Fruit fly (Drosophila melanogaster) whole organism, wandering third instar larva: ENCODE results near the gene Graf.

Source experiments
- Abd-B ChIP-seq: fragments of >200 bp; optimal IDR thresholded peaks from 2 replicates; lab custom pipeline; 2017; ENCODE audit warnings: missing biosample characterization, missing genetic modification characterization
- HLH106 ChIP-seq: fragments of 200-800 bp; optimal IDR thresholded peaks from 3 replicates; lab custom pipeline; 2019; ENCODE audit warnings: missing biosample characterization, mild to moderate bottlenecking, missing genetic modification characterization, moderate library complexity
- Hr83 ChIP-seq: fragments of 200-300 bp; sonication (Bioruptor generic); optimal IDR thresholded peaks from 2 replicates; lab custom pipeline; 2016; ENCODE audit warnings: missing biosample characterization, mild to moderate bottlenecking, missing genetic modification characterization, moderate library complexity; ENCODE audit not compliant: poor library complexity, severe bottlenecking
- Mio ChIP-seq: sonication (Bioruptor generic); optimal IDR thresholded peaks from 2 replicates; lab custom pipeline; 2016; ENCODE audit warnings: missing biosample characterization, missing genetic modification characterization
- Myc ChIP-seq: fragments of >200 bp; optimal IDR thresholded peaks from 2 replicates; lab custom pipeline; 2017
- brk ChIP-seq: fragments of 200-800 bp; sonication (Bioruptor generic); optimal IDR thresholded peaks from 2 replicates; lab custom pipeline; 2016; ENCODE audit warnings: missing biosample characterization, mild to moderate bottlenecking, missing genetic modification characterization
- foxo ChIP-seq, 2 experiments: fragments of 200-800 bp; sonication (Bioruptor generic); optimal IDR thresholded peaks; 2 replicates in 1 of 2; 3 replicates in 1 of 2; lab custom pipeline; 2016 to 2017; ENCODE audit warnings: missing biosample characterization in 2 of 2, missing genetic modification characterization in 2 of 2
- h ChIP-seq: fragments of 200-800 bp; sonication (Bioruptor generic); optimal IDR thresholded peaks from 3 replicates; lab custom pipeline; 2016; ENCODE audit warnings: missing biosample characterization, mild to moderate bottlenecking, missing genetic modification characterization
- psq ChIP-seq: fragments of 200-800 bp; sonication (Bioruptor generic); optimal IDR thresholded peaks from 3 replicates; lab custom pipeline; 2017; ENCODE audit warnings: missing biosample characterization, mild to moderate bottlenecking, missing genetic modification characterization, moderate library complexity
- rgr ChIP-seq: fragments of 200-800 bp; sonication (Bioruptor generic); optimal IDR thresholded peaks from 3 replicates; lab custom pipeline; 2016; ENCODE audit warnings: missing biosample characterization, mild to moderate bottlenecking, missing genetic modification characterization

DNA sequence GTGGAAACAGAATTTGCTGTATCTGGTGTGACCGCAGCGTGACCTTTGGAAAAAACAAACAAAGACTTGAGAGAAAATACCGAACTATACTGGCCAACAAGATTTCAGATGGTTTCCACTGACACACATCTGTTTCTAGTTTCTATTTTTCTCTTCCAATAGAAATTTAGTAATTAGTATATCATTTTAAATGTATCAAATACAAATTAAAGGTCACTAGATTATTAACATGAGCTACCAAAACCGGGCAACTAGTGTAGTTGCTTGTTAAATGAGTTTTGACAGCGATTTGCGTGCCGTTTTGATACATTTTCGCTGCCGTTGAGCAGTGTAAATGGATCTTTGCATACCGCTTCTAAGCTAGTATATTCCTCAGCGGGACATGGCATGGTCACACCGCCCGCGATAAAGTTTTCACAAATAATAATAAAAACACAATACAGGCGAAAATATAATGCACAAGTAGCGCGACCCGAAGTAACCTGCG is 56.8 kb downstream of the Graf start, which contains the start of the genes Pis and Hap40:
- no peak for TF ChIP-seq brk
- TF ChIP-seq rgr = peak; percentile 63
- TF ChIP-seq h (GFP tag; lab: Kevin White, UChicago) = peak; percentile 67
- TF ChIP-seq Abd-B (GFP tag; lab: Kevin White, UChicago) = no peak
- peak in 1 of 2 experiments; percentile 74 for TF ChIP-seq foxo (GFP tag; optimal IDR thresholded peaks at IDR 0.05; lab: Kevin White, UChicago)
- TF ChIP-seq psq (GFP tag; lab: Kevin White, UChicago) = peak; percentile 40
- TF ChIP-seq Hr83 (GFP tag; lab: Kevin White, UChicago) = no peak
- no peak for TF ChIP-seq Mio (GFP tag; lab: Kevin White, UChicago)
- peak; percentile 80 for TF ChIP-seq HLH106 (tag; lab: Kevin White, UChicago)
- TF ChIP-seq Myc (lab: Kevin White, UChicago) = no peak
